Worm (Caenorhabditis elegans): ENCODE measurements around the gene tbc-11.

- TF ChIP-seq pha-4 (tag; optimal IDR thresholded peaks at IDR 0.05) (no peak), ama-1 (optimal IDR thresholded peaks at IDR 0.05) (no peak), tbx-2 (tag; optimal IDR thresholded peaks at IDR 0.05) (no peak), ceh-34 (tag; optimal IDR thresholded peaks at IDR 0.05) (no peak), nhr-11 (tag; optimal IDR thresholded peaks at IDR 0.05) (no peak), ceh-6 (GFP tag; optimal IDR thresholded peaks at IDR 0.05) (no peak)
Observed at ce11 chrX:897948-898347, 26.8 kb upstream of the tbc-11 start, which contains the start of gene mab-7.
